Fruit fly (Drosophila melanogaster): ENCODE results near the gene pkaap.

The pkaap gene

DNA sequence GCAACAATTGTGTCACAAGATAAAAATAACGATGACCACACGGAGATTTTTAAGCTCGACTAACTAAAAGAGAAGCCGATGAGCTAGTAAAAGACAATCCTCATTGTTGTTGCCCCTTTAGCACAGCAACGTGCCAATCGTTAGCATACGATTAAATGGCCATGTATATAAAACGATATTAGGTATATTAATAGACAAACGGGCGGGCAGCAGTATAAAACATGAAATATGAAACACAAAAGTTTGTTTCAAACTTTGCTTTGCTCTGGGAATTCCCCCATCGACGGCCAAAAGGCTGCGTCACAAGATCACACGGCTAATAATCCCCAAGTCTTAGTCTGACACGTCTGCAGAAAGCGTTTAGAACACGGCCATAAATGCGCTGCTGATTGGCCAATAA lies 28.3 kb downstream of the pkaap start:
- TF ChIP-seq CG17801 (GFP tag; optimal IDR thresholded peaks at IDR 0.05; ENCODE audit: partially characterized antibody), result no peak

DNA sequence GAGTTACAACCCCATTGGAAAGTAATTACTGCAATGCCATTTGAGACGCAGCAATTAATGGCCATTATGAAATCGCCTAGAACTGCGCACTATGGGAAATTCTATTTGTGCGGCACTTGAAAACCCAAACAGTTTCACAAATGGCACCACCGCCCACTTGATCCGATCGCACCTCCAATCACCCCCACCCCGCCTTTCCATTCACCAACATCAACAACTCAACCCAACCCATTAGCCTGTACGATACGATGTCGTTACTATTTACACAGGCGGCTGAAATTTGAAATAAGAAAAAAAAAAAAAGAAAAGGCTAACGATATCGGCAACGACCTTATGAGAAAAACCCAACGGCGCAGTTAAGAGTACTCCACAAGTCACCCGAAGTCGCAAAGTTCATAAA lies 29.0 kb downstream of the pkaap start:
- TF ChIP-seq CG17801 (GFP tag; optimal IDR thresholded peaks at IDR 0.05; ENCODE audit: partially characterized antibody), result no peak

DNA sequence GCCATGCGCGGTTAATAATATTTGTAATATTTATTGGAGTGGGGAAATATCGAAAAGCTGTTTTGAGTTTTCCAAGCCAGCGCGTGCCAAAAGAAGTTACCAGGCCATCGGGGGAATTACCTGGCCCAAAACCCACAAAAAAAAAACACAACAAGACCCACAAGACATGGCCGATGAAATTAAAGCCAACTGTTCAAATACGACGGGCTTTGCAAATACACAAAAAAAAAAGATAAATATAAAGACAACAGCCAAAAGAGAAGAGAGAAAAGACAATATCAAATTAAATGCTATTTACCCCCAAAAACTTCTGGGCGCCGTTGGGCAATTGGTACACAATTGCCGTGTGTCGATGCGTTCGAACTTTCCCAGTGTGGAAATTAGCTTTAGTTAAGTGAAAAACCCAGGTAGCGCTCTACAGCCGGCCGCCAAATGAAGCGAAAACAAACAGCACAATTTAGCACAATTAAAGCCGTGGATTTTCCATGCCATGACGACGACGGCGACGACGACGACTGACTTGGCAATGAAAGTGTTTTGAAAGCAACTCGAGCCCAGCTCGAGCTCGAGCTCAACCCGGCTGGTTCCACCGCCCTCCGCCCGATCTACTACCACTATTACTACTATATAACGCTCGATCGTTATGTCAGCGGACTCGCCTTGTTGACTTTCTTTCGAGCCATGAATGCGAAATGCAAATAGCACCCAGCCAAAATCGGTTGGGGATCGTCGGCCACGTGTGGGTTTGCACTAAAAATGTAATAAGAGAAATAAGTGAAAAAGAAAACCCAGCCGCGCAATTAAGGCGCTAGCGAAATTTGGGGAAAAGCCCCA lies 29.9 kb downstream of the pkaap start:
- no peak for TF ChIP-seq CG17801 (GFP tag; optimal IDR thresholded peaks at IDR 0.05; ENCODE audit: partially characterized antibody)

DNA sequence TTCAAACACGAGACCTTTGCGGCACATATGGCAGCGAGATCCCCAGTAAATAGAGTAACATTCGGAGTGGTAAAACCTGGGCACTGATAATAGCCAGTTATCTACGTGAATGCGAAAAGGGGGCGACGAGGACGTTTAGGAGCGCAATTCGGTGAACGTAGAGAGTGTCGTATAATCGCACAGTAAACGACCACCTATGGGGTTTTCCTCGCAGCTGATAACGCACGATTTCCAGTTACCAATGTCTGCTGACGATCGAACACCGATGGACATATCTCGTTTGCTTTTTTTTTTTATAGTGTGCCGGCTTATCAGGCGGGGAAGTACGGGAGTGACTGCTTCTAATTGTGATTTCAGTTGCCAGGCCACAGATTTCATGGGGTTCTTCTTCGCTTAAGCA lies 31.7 kb downstream of the pkaap start:
- TF ChIP-seq CG17801 (GFP tag; optimal IDR thresholded peaks at IDR 0.05; ENCODE audit: partially characterized antibody), result no peak

DNA sequence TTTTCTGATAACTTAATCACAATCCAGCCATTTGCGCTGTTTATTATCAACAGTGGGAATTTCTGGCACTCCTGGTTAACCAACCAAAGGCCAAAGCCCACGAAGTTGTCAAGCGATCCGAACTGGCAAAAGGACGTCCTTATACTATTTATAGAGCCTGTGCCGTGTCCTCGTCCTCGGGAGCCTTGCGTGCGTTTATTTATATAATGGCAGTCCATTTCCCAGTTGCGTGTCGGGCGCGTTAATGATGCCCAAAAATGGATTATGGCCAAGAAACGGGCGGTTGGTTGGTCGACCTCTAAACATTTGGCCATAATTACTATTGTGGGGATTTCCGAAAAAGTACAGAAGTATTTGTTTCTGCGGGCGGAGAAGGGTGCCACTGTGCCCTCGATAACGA lies 32.3 kb downstream of the pkaap start:
- TF ChIP-seq CG17801 (GFP tag; optimal IDR thresholded peaks at IDR 0.05; ENCODE audit: partially characterized antibody), result no peak

DNA sequence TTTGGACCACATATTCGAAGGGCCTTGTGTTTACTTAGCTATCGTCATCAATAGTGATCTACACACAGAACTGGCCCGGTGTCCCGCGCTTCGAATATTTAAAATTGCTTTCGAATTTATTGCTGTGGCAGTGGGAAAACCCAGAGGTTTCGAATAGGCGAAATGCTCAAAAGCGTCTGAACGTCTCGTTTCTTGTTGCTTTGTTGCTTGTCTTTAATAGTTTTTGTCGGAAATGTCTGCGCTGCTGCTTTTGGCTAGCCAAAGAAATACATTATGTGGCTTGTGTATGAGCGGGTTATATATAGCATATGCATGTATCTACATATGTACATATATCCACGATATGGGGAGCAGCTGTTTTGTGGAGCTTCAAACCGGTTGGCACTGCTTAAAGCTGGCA lies 33.1 kb downstream of the pkaap start:
- no peak for TF ChIP-seq CG17801 (GFP tag; optimal IDR thresholded peaks at IDR 0.05; ENCODE audit: partially characterized antibody)

DNA sequence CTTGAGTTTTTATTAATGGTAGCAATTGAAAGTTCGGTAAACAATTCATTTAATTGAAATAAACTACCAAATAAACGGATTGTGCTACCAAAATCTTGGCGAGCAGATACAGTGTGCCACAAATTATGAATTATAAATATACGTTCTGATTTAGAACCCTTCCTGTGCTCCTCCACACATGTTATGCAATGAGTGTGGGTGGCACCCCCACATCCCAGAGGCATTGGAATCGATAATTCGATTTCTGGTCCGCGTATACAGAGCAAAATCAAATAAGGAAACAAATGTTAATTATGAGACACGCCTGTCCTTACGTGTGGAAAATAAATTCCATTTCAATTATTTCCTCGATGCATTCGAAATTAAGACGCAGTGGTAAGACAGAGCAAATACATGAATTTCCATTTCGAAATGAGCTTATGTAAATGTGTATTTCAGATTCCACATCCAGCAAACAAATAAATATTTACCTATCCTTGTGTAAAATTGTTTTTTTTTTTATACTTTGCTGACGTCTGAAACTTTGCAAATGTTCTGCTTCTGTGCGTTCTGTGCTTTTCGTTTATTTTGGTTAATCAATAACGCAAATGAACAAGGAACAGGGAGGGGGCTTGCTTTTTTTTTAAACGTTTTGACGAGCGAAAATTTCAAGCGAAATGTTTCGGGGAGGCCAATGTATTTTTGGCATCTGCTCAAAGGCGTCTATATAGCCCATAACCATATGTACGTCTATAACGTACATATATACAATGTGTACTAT lies 34.0 kb downstream of the pkaap start:
- no peak for TF ChIP-seq CG17801 (GFP tag; optimal IDR thresholded peaks at IDR 0.05; ENCODE audit: partially characterized antibody)

DNA sequence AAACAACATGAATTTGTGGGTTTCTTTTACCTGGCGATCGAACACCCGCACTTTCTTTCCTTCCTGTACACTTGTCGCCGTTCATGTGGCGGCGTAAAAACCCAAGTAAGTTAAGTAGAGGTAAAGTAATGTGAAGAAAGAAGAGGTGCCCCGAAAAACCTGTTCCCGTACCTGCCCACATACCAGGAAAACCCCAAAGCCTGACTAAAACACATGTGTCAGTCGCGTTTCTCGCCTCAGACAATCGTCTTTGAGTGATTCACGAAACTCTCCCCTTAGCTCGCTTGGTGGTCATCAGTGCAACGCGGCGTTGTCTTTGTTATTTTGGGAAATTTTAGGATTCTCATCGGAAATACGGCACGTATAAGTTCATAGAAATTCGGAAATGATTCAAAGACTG lies 35.5 kb downstream of the pkaap start:
- no peak for TF ChIP-seq CG17801 (GFP tag; optimal IDR thresholded peaks at IDR 0.05; ENCODE audit: partially characterized antibody)

DNA sequence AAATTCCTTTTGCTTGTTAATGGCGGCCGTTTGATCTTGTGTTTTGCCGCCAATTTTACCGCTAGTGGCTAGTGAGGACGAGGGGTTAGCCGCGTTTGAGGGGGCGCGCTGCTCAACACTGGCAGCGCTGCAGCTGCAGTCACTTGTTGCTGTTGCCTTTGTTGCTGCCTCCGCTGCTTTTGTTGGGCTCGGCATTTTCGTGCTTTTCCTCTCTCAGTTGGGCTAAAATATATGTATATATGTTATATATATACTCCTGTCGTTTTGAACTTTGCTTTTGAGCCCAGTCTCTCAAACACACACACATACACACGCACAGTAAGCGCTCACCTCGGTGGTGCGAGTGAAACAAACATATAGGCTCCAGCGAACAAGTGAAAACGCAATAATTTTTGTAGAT lies 36.7 kb downstream of the pkaap start:
- TF ChIP-seq CG17801 (GFP tag; optimal IDR thresholded peaks at IDR 0.05; ENCODE audit: partially characterized antibody), result no peak

DNA sequence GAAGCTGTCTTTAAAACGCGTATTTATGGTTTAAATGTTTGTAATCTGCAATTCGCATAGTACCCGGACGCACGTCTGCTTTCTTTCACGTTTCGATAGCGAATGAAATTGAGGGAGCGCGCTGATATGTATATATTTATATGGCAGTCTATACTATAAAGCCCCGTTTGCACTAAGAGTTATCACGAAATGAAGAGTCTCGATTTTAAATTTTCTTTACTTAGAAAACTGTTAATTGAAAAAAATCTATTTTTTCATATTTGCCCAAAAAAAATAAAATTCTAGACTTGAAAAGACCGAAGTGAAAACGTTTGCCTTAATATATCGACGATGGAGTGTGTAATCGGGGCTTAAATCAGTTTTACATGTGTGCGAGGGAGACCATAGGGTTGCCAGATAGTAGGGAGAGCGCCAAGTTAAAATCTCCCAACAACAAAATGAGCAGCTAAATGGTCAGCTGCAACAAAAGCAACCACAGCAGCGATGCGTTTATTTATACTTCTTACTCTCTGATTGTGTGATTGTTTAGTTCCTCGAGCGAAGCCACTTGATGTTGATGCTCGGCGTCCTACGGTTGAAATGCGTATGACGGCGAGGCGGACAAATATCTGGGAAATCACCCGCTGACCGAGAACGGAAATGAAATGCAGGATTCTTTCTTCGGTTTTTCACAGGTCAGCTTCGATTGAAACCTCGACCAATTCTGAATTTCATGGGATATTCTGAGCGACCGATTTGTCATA lies 37.6 kb downstream of the pkaap start, which contains the start of gene cact:
TSS of gene cact (minus strand) at position 693 of the 743 bp plus-strand sequence.
- peak; percentile 81 for TF ChIP-seq CG17801 (GFP tag; optimal IDR thresholded peaks at IDR 0.05; ENCODE audit: partially characterized antibody)

DNA sequence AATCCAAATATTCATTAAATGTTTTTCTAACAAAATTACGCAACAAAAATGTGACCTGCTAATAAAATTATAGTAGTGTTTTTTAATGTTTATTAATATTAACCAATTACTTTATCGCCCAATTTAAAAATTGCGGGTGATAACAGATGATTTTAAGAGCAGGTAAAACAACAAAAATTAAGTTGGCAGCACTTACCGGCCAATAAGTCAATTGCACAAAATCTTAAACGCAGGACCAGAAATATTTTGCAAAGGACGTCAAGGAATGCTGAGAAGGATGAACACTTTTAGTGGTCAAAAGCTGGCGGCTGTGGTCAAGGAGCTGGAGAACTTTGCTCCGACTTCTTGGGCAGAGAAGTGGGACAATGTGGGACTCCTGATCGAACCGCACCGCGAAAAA lies 38.8 kb downstream of the pkaap start, which contains the start of gene CG4278:
TSS of gene CG4278 (plus strand) at position 178 of the 400 bp plus-strand sequence.
- no peak for TF ChIP-seq CG17801 (GFP tag; optimal IDR thresholded peaks at IDR 0.05; ENCODE audit: partially characterized antibody)

DNA sequence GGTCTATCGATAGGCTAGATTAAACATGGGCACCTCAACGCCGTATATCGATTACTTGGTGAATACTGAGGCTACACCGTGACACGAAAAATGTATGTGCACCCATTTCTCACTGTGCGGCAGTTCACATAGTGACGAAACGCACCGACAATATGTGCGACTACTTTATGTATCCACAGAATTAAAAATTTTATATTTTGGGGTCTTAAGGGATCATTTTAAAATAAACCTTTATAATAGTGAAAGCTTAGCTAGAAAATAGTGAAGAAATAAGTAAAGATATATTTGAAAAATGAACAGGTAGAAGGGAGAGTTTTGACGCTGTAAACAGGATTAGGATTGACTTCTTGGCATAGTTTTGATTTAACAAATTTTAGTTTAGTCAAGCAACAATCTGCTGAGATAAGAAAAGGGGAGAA lies 41.0 kb downstream of the pkaap start, which contains the start of gene mRpL4:
TSS of gene mRpL4 (minus strand) at position 31 of the 419 bp plus-strand sequence.
- TF ChIP-seq CG17801 (GFP tag; optimal IDR thresholded peaks at IDR 0.05; ENCODE audit: partially characterized antibody), result peak; percentile 23

DNA sequence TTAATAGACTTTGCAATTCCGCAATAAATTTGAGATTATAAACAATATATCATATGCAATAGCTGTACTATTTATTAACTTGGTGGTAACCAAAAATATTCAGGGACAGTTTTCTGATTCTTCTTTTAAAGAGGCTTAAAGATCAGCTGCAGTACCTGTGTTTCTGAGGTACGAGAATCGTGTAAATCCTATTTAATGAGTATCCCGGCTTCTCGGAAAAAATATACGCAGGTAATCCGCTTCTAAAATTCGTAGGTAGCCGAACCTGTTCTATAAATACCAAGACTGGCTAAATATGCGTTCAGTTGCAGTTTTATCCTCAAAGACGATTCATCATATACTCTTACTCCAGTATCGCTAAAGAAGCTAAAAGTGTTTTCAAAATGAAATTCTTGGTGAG lies 41.5 kb downstream of the pkaap start, which contains the start of gene CG4440:
TSS of gene CG4440 (plus strand) at position 301 of the 400 bp plus-strand sequence.
- no peak for TF ChIP-seq CG17801 (GFP tag; optimal IDR thresholded peaks at IDR 0.05; ENCODE audit: partially characterized antibody)

DNA sequence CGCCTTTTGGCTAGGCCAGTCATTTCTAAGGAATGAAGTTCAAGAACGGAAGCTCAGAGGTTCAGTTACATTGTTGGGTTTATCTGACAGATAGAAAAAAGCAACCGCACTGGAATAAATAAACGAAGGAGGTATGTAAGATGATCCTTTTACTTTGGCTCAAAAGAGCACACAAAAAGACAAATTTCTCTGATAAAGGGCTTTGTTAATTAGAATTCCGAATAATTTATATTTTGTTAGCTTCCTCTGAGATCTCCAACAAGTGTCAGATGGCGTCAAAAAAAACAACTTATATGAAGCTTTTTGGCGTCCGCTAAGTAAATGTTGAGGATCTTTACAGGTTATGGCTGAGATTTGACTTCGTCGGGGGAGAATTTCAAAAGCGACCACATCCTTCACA lies 49.7 kb downstream of the pkaap start, which contains the start of gene CG31817:
TSS of gene CG31817 (minus strand) at position 101 of the 400 bp plus-strand sequence.
- TF ChIP-seq CG17801 (GFP tag; optimal IDR thresholded peaks at IDR 0.05; ENCODE audit: partially characterized antibody), result no peak

DNA sequence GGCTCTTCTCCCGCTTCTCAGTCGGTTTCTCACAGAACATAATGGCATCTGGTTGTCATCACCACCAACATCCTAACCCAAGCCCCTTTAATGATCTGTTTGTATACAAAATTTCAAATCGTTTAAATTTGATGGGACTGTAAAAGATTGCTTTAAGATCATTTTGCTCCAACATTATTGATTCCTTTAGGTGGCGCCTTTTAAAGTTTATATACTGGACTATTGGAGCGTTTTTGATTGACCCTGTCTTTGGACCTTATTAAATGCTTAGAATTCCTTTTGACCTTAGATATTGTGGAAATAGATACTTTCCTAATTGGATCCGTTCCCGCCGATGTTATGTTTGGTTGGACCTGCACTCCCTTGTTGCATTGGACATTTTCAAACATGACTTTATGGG lies 52.2 kb downstream of the pkaap start, which contains the start of gene CG42266:
TSS of gene CG42266 (minus strand) at position 101 of the 400 bp plus-strand sequence.
- no peak for TF ChIP-seq CG17801 (GFP tag; optimal IDR thresholded peaks at IDR 0.05; ENCODE audit: partially characterized antibody)

All from ovary, adult (tissue).